Worm (Caenorhabditis elegans): ENCODE data around the gene sgn-1.

The sgn-1 gene

DNA sequence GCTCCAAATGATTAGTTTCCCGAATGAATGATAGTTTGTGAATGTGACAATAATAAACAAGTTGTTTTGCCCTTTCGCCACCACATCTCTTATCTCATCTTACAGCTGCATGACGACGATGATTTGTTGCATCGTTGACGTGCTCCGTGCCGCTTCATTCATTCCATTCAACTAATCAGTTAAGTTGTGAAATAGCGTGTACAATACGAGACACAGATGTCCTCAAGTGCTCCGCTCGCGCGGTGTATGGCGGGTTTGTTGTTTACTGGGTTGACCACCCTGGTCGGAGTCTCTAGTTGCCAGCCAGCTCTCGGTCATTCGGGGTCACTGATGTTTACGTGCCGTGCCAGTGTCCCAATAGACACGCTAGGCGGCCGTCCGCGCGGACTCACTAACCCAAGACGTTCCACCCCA is 35.5 kb downstream of the sgn-1 start (continued):
- no peak for TF ChIP-seq K11D2.4 (GFP tag; IDR thresholded peaks at IDR 0.05)

DNA sequence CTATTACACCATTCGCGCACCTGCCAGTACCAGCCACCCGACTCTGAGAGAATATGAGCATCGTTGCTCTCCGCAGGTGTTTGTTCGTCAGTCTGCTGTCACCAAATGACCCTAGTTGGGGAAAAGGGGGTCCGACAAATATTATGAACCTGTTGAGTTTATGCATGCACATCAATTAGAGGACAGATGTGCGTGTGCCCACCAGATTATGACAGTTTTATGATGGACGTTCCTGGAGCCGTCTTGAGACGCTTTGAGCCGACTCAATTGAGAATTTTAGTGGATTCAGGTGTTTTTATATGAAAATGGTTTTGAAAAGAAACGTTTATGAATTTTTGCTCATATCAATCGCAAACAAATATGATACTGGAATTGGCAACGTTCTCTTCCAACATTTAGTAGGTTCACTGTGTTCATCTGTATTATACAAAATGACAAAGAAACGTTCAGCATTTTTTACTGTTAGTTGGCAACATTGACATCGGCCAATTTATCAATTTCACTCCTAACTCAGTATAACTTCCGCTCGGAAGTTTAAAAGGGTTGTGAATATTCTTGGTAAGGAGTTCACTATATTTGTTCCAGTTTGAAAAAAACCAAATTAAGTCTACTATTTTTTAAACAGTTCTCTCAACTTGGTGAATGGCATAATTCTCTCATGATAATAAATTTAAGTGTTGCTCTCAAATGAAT is 36.1 kb downstream of the sgn-1 start:
- no peak for TF ChIP-seq unc-130 (GFP tag; optimal IDR thresholded peaks at IDR 0.05)
- TF ChIP-seq egl-18 (GFP tag; IDR thresholded peaks at IDR 0.05): no peak
- TF ChIP-seq nfya-2 (GFP tag; IDR thresholded peaks at IDR 0.05): no peak
- TF ChIP-seq ztf-26 (tag; optimal IDR thresholded peaks at IDR 0.05): no peak
- no peak for TF ChIP-seq T26A5.8 (tag; optimal IDR thresholded peaks at IDR 0.05)
- TF ChIP-seq hmg-20 (GFP tag; IDR thresholded peaks at IDR 0.05): peak; percentile 36; the same call in 1 of the 2 replicates
- TF ChIP-seq lin-54 (GFP tag; optimal IDR thresholded peaks at IDR 0.05): peak; percentile 46
- TF ChIP-seq tbx-9 (tag; optimal IDR thresholded peaks at IDR 0.05; ENCODE audit: borderline replicate concordance): no peak
- peak; percentile 88 for TF ChIP-seq B0336.3 (GFP tag; IDR thresholded peaks at IDR 0.05)
- no peak for TF ChIP-seq nhr-179 (tag; optimal IDR thresholded peaks at IDR 0.05)
- peak; percentile 78 for TF ChIP-seq K11D2.4 (GFP tag; IDR thresholded peaks at IDR 0.05)
- TF ChIP-seq ZK185.1 (tag; optimal IDR thresholded peaks at IDR 0.05; ENCODE audit: poor library complexity, severe bottlenecking): peak; percentile 4
- TF ChIP-seq let-526 (GFP tag; IDR thresholded peaks at IDR 0.05): peak; percentile 51
- peak; percentile 54 for TF ChIP-seq tbp1 (GFP tag; optimal IDR thresholded peaks at IDR 0.05)
- TF ChIP-seq cebp-2 (GFP tag; IDR thresholded peaks at IDR 0.05): 0 out of 2 replicates have a peak, but pooled peaks have one; percentile 23
- TF ChIP-seq mxl-1 (tag; optimal IDR thresholded peaks at IDR 0.05): peak; percentile 63
- TF ChIP-seq lsl-1 (GFP tag; optimal IDR thresholded peaks at IDR 0.05): no peak
- peak; percentile 69 for TF ChIP-seq ceh-79 (tag; optimal IDR thresholded peaks at IDR 0.05)
- no peak for TF ChIP-seq xnd-1 (tag; optimal IDR thresholded peaks at IDR 0.05)
- 0 out of 2 replicates have a peak, but pooled peaks have one; percentile 18 for TF ChIP-seq hlh-26 (GFP tag; conservative IDR thresholded peaks at IDR 0.05)
- peak; percentile 59; the same call in 1 of the 2 replicates for TF ChIP-seq aptf-2 (GFP tag; conservative IDR thresholded peaks at IDR 0.05)
- peak; percentile 62 for TF ChIP-seq ztf-22 (GFP tag; optimal IDR thresholded peaks at IDR 0.05)
- peak; percentile 98 for TF ChIP-seq repo-1 (tag; optimal IDR thresholded peaks at IDR 0.05)
- TF ChIP-seq dox-1 (GFP tag; IDR thresholded peaks at IDR 0.05): peak; percentile 75
- peak; percentile 88 for TF ChIP-seq lin-26 (GFP tag; IDR thresholded peaks at IDR 0.05)
- no peak for TF ChIP-seq F23B12.7 (tag; optimal IDR thresholded peaks at IDR 0.05; ENCODE audit: insufficient read depth)
- TF ChIP-seq rcor-1 (GFP tag; IDR thresholded peaks at IDR 0.05): 0 out of 2 replicates have a peak, but pooled peaks have one; percentile 9
- TF ChIP-seq mcd-1 (GFP tag; IDR thresholded peaks at IDR 0.05): peak; percentile 35; the same call in 1 of the 2 replicates
- peak; percentile 54 for TF ChIP-seq nhr-27 (tag; optimal IDR thresholded peaks at IDR 0.05)
- TF ChIP-seq lin-35 (GFP tag; optimal IDR thresholded peaks at IDR 0.05): peak in 1 of 3 experiments; percentile 55
- peak; percentile 6 for TF ChIP-seq T07F8.4 (tag; optimal IDR thresholded peaks at IDR 0.05)
- peak; percentile 39 to 41 for TF ChIP-seq let-607 (tag; optimal IDR thresholded peaks at IDR 0.05)
- no peak; the same call in 1 of the 2 replicates for TF ChIP-seq Y79H2A.3 (GFP tag; conservative IDR thresholded peaks at IDR 0.05)
- no peak for TF ChIP-seq sea-2 (GFP tag; IDR thresholded peaks at IDR 0.05)
- no peak for TF ChIP-seq ztf-28 (GFP tag; IDR thresholded peaks at IDR 0.05)
- TF ChIP-seq hrde-1 (tag; optimal IDR thresholded peaks at IDR 0.05; ENCODE audit: borderline replicate concordance): no peak
- TF ChIP-seq rec-8 (tag; optimal IDR thresholded peaks at IDR 0.05): no peak
- TF ChIP-seq lir-1 (GFP tag; conservative IDR thresholded peaks at IDR 0.05): peak; percentile 5; the same call in 1 of the 2 replicates
- TF ChIP-seq gei-17 (GFP tag; optimal IDR thresholded peaks at IDR 0.05): no peak
- TF ChIP-seq lag-1 (GFP tag; IDR thresholded peaks at IDR 0.05): no peak
- peak; percentile 66; the same call in 1 of the 2 replicates for TF ChIP-seq pbrm-1 (GFP tag; IDR thresholded peaks at IDR 0.05)
- no peak for TF ChIP-seq egrh-3 (GFP tag; IDR thresholded peaks at IDR 0.05)
- peak; percentile 75 for TF ChIP-seq K12H6.12 (tag; optimal IDR thresholded peaks at IDR 0.05)
- TF ChIP-seq attf-3 (GFP tag; conservative IDR thresholded peaks at IDR 0.05): no peak
